Fruit fly (Drosophila melanogaster) whole organism, prepupa: Measurements from ENCODE around the gene SMSr.

Experiments used
- CG6854 ChIP-seq: fragments of 200-800 bp; sonication (Bioruptor generic); optimal IDR thresholded peaks from 2 replicates; lab custom pipeline; 2017; ENCODE audit warnings: missing biosample characterization, mild to moderate bottlenecking, missing genetic modification characterization
- CG7368 ChIP-seq: fragments of 200-800 bp; sonication (Bioruptor generic); optimal IDR thresholded peaks from 3 replicates; lab custom pipeline; 2016; ENCODE audit warnings: missing biosample characterization, missing genetic modification characterization
- CG8319 ChIP-seq: fragments of 200-800 bp; sonication (Bioruptor generic); optimal IDR thresholded peaks from 3 replicates; lab custom pipeline; 2016; ENCODE audit warnings: missing biosample characterization, missing genetic modification characterization
- Eip78C ChIP-seq: fragments of 200-800 bp; sonication (Bioruptor generic); peaks from one replicate; lab custom pipeline; 2016; ENCODE audit warnings: missing biosample characterization, missing genetic modification characterization
- Hr4 ChIP-seq: fragments of 200-800 bp; sonication (Bioruptor generic); optimal IDR thresholded peaks from 3 replicates; lab custom pipeline; 2016; ENCODE audit warnings: missing biosample characterization, missing genetic modification characterization
- Lpt ChIP-seq: fragments of 200-800 bp; sonication (Bioruptor generic); optimal IDR thresholded peaks from 3 replicates; lab custom pipeline; 2016; ENCODE audit warnings: missing biosample characterization, missing genetic modification characterization
- Met ChIP-seq: fragments of 200-800 bp; sonication (Bioruptor generic); optimal IDR thresholded peaks from 3 replicates; lab custom pipeline; 2016; ENCODE audit warnings: missing biosample characterization, missing genetic modification characterization
- OdsH ChIP-seq: fragments of 200-800 bp; sonication (Bioruptor generic); optimal IDR thresholded peaks from 3 replicates; lab custom pipeline; 2016; ENCODE audit warnings: missing biosample characterization, missing genetic modification characterization
- Smox ChIP-seq: fragments of 200-800 bp; sonication (Bioruptor generic); optimal IDR thresholded peaks from 3 replicates; lab custom pipeline; 2016; ENCODE audit warnings: missing biosample characterization, missing genetic modification characterization
- achi ChIP-seq: fragments of 200-800 bp; sonication (Bioruptor generic); optimal IDR thresholded peaks from 3 replicates; lab custom pipeline; 2016; ENCODE audit warnings: missing biosample characterization, missing genetic modification characterization
- fd59A ChIP-seq: fragments of 200-800 bp; sonication (Bioruptor generic); optimal IDR thresholded peaks from 2 replicates; lab custom pipeline; 2017; ENCODE audit warnings: missing biosample characterization, mild to moderate bottlenecking, missing genetic modification characterization, missing genetic modification reagents
- pdm3 ChIP-seq: fragments of 200-800 bp; sonication (Bioruptor generic); optimal IDR thresholded peaks from 3 replicates; lab custom pipeline; 2016; ENCODE audit warnings: missing biosample characterization, missing genetic modification characterization

DNA sequence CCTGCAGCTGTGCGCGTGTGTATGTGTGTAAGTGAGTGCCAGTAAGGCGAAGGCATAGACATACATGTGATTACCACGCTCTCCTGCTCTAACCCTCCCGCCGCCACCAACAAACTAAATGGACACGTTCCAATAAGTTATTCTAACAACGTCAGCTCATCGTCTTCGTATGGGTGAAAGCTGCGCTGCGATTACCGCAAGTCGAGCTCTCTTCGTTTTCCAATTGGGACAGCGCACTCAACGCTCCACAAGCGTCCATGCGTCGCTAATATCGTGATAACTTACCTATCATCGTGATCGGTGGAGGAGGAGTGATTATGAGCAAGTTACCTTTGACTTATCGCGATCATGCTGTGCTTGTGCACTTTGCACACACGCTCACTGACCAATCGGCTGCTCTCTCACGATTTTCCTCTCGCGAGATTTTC is 20.2 kb downstream of the SMSr start:
- TF ChIP-seq Hr4 (peak; percentile 50), Smox (GFP tag; lab: Kevin White, UChicago) (no peak), Met (no peak), CG6854 (GFP tag; lab: Kevin White, UChicago) (peak; percentile 39), OdsH (no peak), Eip78C (GFP tag; lab: Kevin White, UChicago) (peak; percentile 60), Lpt (GFP tag; lab: Kevin White, UChicago) (peak; percentile 19), achi (peak; percentile 5), CG8319 (GFP tag; lab: Kevin White, UChicago) (peak; percentile 20), CG7368 (GFP tag; lab: Kevin White, UChicago) (peak; percentile 53), pdm3 (GFP tag; lab: Kevin White, UChicago) (no peak), fd59A (GFP tag; lab: Kevin White, UChicago) (no peak)
